Fruit fly (Drosophila melanogaster): Measurements from ENCODE around the gene psidin.

Gene psidin

DNA sequence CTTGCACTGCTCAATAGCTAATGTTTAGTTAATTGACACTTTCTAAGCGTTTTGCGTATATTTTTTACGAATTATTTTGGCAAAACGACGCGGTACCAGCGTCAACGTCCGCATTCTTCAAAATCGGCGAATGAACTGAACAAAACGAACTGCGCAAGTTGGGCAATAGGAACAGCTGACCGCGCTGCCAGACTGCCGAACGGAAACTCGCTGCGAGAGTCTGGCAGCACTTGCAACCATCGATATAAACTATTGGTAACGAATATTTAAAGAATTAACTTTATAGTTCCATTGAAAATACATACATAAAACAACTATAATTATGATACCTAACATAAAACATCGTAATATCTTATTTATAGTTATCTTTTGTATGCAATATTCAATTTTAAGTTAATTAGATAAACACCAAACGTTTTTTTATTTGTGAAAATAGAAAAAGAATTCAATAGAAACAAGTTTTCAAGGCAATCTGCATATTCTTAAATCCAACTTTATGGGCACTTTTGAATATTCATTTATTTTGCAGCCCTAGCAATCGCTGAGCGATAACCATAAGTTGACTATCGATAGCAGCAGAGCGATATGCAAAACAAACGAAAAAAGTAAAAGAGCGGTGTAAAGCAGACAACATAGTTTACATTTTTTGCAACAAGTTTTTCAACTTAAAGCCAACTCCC is 13.0 kb upstream of the psidin start, which contains the start of the genes Hs6st and MED25 (continued):
- TF ChIP-seq repo (GFP tag; optimal IDR thresholded peaks at IDR 0.05) (no peak), zfh1 (GFP tag; IDR thresholded peaks at IDR 0.05) (peak; percentile 13; the same call in 2 of the 3 replicates), Oaz (GFP tag; IDR thresholded peaks at IDR 0.05) (no peak), CG31365 (tag; optimal IDR thresholded peaks at IDR 0.05) (peak; percentile 15), Dbx (GFP tag; IDR thresholded peaks at IDR 0.05) (peak; percentile 70), ATbp (GFP tag; optimal IDR thresholded peaks at IDR 0.05) (no peak), pita (GFP tag; optimal IDR thresholded peaks at IDR 0.05) (no peak), CG12236 (GFP tag; optimal IDR thresholded peaks at IDR 0.05) (no peak), CG15479 (GFP tag; optimal IDR thresholded peaks at IDR 0.05) (peak; percentile 69), pzg (GFP tag; optimal IDR thresholded peaks at IDR 0.05) (peak; percentile 74), CG11695 (GFP tag; IDR thresholded peaks at IDR 0.05) (no peak), odd (GFP tag; optimal IDR thresholded peaks at IDR 0.05) (no peak), esg (GFP tag; conservative IDR thresholded peaks at IDR 0.05) (no peak), Dip2 (GFP tag; IDR thresholded peaks at IDR 0.05) (no peak), CG7963 (GFP tag; IDR thresholded peaks at IDR 0.05; ENCODE audit: partially characterized antibody) (peak; percentile 58; the same call in 2 of the 3 replicates), CG13424 (tag; optimal IDR thresholded peaks at IDR 0.05) (no peak), Hr39 (optimal IDR thresholded peaks at IDR 0.05) (no peak), CG9817 (tag; optimal IDR thresholded peaks at IDR 0.05) (no peak), kah (GFP tag; optimal IDR thresholded peaks at IDR 0.05) (no peak), pan (optimal IDR thresholded peaks at IDR 0.05) (no peak), pan (GFP tag; optimal IDR thresholded peaks at IDR 0.05 in 1 of 2, IDR thresholded peaks at IDR 0.05 in 1 of 2) (no peak), CG30020 (tag; optimal IDR thresholded peaks at IDR 0.05) (peak; percentile 40), jigr1 (GFP tag; IDR thresholded peaks at IDR 0.05) (no peak), ewg (GFP tag; optimal IDR thresholded peaks at IDR 0.05) (peak; percentile 81), vvl (GFP tag; IDR thresholded peaks at IDR 0.05) (peak; percentile 40), eve (GFP tag; optimal IDR thresholded peaks at IDR 0.05) (no peak), Sry-δ (GFP tag; optimal IDR thresholded peaks at IDR 0.05) (peak; percentile 75), CG8290 (GFP tag; optimal IDR thresholded peaks at IDR 0.05) (no peak), CG8290 (tag; optimal IDR thresholded peaks at IDR 0.05) (no peak), al (GFP tag; IDR thresholded peaks at IDR 0.05) (no peak), sens (GFP tag) (peak; percentile 48), org-1 (GFP tag; optimal IDR thresholded peaks at IDR 0.05) (no peak), CG10209 (GFP tag; optimal IDR thresholded peaks at IDR 0.05) (no peak), pnt (GFP tag; optimal IDR thresholded peaks at IDR 0.05) (no peak), nom (GFP tag; optimal IDR thresholded peaks at IDR 0.05) (no peak), dan (GFP tag; IDR thresholded peaks at IDR 0.05) (no peak), Jarid2 (GFP tag; optimal IDR thresholded peaks at IDR 0.05) (peak; percentile 99), usp (GFP tag; optimal IDR thresholded peaks at IDR 0.05) (no peak)

dm6 chr3R:20010942-20011341 is 10.6 kb upstream of the psidin start:
- TF ChIP-seq CG16813 (GFP tag; IDR thresholded peaks at IDR 0.05; ENCODE audit: partially characterized antibody): no peak
- no peak for TF ChIP-seq ham (GFP tag; IDR thresholded peaks at IDR 0.05)
- 0 out of 3 replicates have a peak, but pooled peaks have one; percentile 15 for TF ChIP-seq CG11456 (GFP tag; IDR thresholded peaks at IDR 0.05)
- TF ChIP-seq Doc2 (GFP tag; IDR thresholded peaks at IDR 0.05): no peak
- TF ChIP-seq BEAF-32 (GFP tag; optimal IDR thresholded peaks at IDR 0.05): no peak
- no peak for TF ChIP-seq CG34224 (GFP tag; IDR thresholded peaks at IDR 0.05; ENCODE audit: partially characterized antibody)
- no peak for TF ChIP-seq esg (GFP tag; conservative IDR thresholded peaks at IDR 0.05)
- peak; percentile 50 for TF ChIP-seq CG8478 (optimal IDR thresholded peaks at IDR 0.05)
- no peak for TF ChIP-seq CG31388 (GFP tag; optimal IDR thresholded peaks at IDR 0.05)

Data from whole organism, embryonic.